Fruit fly (Drosophila melanogaster) whole organism, wandering third instar larva: ENCODE results near the gene Cds.

ENCODE experiments used
- Dfd ChIP-seq: fragments of >200 bp; optimal IDR thresholded peaks from 2 replicates; lab custom pipeline; 2017; ENCODE audit warnings: missing biosample characterization, missing genetic modification characterization
- Hr78 ChIP-seq: fragments of >200 bp; optimal IDR thresholded peaks from 2 replicates; lab custom pipeline; 2017; ENCODE audit warnings: missing biosample characterization, missing genetic modification characterization
- Myc ChIP-seq: fragments of >200 bp; optimal IDR thresholded peaks from 2 replicates; lab custom pipeline; 2017
- brk ChIP-seq: fragments of 200-800 bp; sonication (Bioruptor generic); optimal IDR thresholded peaks from 2 replicates; lab custom pipeline; 2016; ENCODE audit warnings: missing biosample characterization, mild to moderate bottlenecking, missing genetic modification characterization
- dsf ChIP-seq: sonication (Bioruptor generic); optimal IDR thresholded peaks from 2 replicates; lab custom pipeline; 2016; ENCODE audit warnings: missing biosample characterization, missing genetic modification characterization, borderline replicate concordance
- h ChIP-seq: fragments of 200-800 bp; sonication (Bioruptor generic); optimal IDR thresholded peaks from 3 replicates; lab custom pipeline; 2016; ENCODE audit warnings: missing biosample characterization, mild to moderate bottlenecking, missing genetic modification characterization
- rgr ChIP-seq: fragments of 200-800 bp; sonication (Bioruptor generic); optimal IDR thresholded peaks from 3 replicates; lab custom pipeline; 2016; ENCODE audit warnings: missing biosample characterization, mild to moderate bottlenecking, missing genetic modification characterization

- TF ChIP-seq rgr (GFP tag; lab: Kevin White, UChicago) (no peak), brk (no peak), h (GFP tag; lab: Kevin White, UChicago) (no peak), Hr78 (no peak), Myc (no peak), dsf (GFP tag; lab: Kevin White, UChicago) (no peak), Dfd (GFP tag; lab: Kevin White, UChicago) (no peak)
These were observed 10.8 kb upstream of the Cds start for dm6 chr3L:8116809-8117208.
